Worm (Caenorhabditis elegans) whole organism, L2 larva: ENCODE data around the gene ZK381.62.

Experiments
- C34F6.9 ChIP-seq: fragments of 150-350 bp; optimal IDR thresholded peaks from 2 replicates; lab custom pipeline; 2014; ENCODE audit warnings: missing biosample characterization, missing genetic modification characterization
- F13H6.1 ChIP-seq: sonication (generic microtip); optimal IDR thresholded peaks from 2 replicates; lab custom pipeline; 2016; ENCODE audit warnings: missing genetic modification characterization, missing compliant biosample characterization
- R02D3.7 ChIP-seq: fragments of 150-350 bp; optimal IDR thresholded peaks from 2 replicates; lab custom pipeline; 2014; ENCODE audit warnings: missing biosample characterization, missing genetic modification characterization
- Y55F3AM.14 ChIP-seq: fragments of 200-800 bp; sonication (Bioruptor generic); optimal IDR thresholded peaks from 2 replicates; lab custom pipeline; 2018; ENCODE audit warnings: mild to moderate bottlenecking, missing genetic modification characterization, missing compliant biosample characterization
- ZK546.5 ChIP-seq: sonication (generic microtip); optimal IDR thresholded peaks from 2 replicates; lab custom pipeline; 2017; ENCODE audit warnings: missing biosample characterization, missing genetic modification characterization
- alr-1 ChIP-seq: fragments of 150-350 bp; optimal IDR thresholded peaks from 2 replicates; lab custom pipeline; 2014; ENCODE audit warnings: missing biosample characterization, missing genetic modification characterization
- aly-2 ChIP-seq: fragments of 150-350 bp; optimal IDR thresholded peaks from 2 replicates; lab custom pipeline; 2014; ENCODE audit warnings: missing biosample characterization, missing genetic modification characterization
- ama-1 ChIP-seq: fragments of 150-350 bp; optimal IDR thresholded peaks from 2 replicates; lab custom pipeline; 2018; ENCODE audit warnings: inconsistent platforms
- blmp-1 ChIP-seq: sonication (generic microtip); optimal IDR thresholded peaks from 2 replicates; lab custom pipeline; 2017; ENCODE audit warnings: missing genetic modification characterization, mild to moderate bottlenecking, missing compliant biosample characterization, antibody characterized with exemption, moderate library complexity; ENCODE audit not compliant: insufficient read depth
- ceh-82 ChIP-seq: fragments of 150-350 bp; optimal IDR thresholded peaks from 2 replicates; lab custom pipeline; 2014; ENCODE audit warnings: missing biosample characterization, missing genetic modification characterization
- crh-2 ChIP-seq: sonication (generic microtip); optimal IDR thresholded peaks from 2 replicates; lab custom pipeline; 2017; ENCODE audit warnings: missing biosample characterization, missing genetic modification characterization
- egl-27 ChIP-seq: sonication (generic microtip); optimal IDR thresholded peaks from 3 replicates; lab custom pipeline; 2017; ENCODE audit warnings: missing biosample characterization, missing genetic modification reagents, missing genetic modification characterization
- elt-1 ChIP-seq: fragments of 150-350 bp; optimal IDR thresholded peaks from 2 replicates; lab custom pipeline; 2014; ENCODE audit warnings: missing biosample characterization, missing genetic modification characterization
- elt-3 ChIP-seq: sonication (generic microtip); optimal IDR thresholded peaks from 2 replicates; lab custom pipeline; 2017; ENCODE audit warnings: missing biosample characterization, missing genetic modification characterization
- fos-1 ChIP-seq: fragments of 150-350 bp; optimal IDR thresholded peaks from 2 replicates; lab custom pipeline; 2014; ENCODE audit warnings: missing biosample characterization, missing genetic modification characterization
- gmeb-1 ChIP-seq: fragments of 150-350 bp; optimal IDR thresholded peaks from 2 replicates; lab custom pipeline; 2014; ENCODE audit warnings: missing biosample characterization, missing genetic modification characterization
- lin-11 ChIP-seq: fragments of 150-350 bp; sonication (generic microtip); optimal IDR thresholded peaks from 2 replicates; lab custom pipeline; 2014; ENCODE audit warnings: missing biosample characterization, missing genetic modification characterization, inconsistent platforms, mixed read lengths
- lin-39 ChIP-seq: fragments of 150-350 bp; optimal IDR thresholded peaks from 2 replicates; lab custom pipeline; 2014; ENCODE audit warnings: missing biosample characterization, missing genetic modification reagents, missing genetic modification characterization
- lsy-2 ChIP-seq, 2 experiments: fragments of 150-350 bp in 1 of 2; sonication (generic microtip) in 1 of 2; optimal IDR thresholded peaks; 2 replicates each; lab custom pipeline; 2014 to 2017; ENCODE audit warnings: missing biosample characterization in 2 of 2, missing genetic modification characterization in 2 of 2
- mab-5 ChIP-seq: fragments of 150-350 bp; optimal IDR thresholded peaks from 2 replicates; lab custom pipeline; 2014; ENCODE audit warnings: missing biosample characterization, missing genetic modification characterization
- mbf-1 ChIP-seq: sonication (generic microtip); optimal IDR thresholded peaks from 2 replicates; lab custom pipeline; 2017; ENCODE audit warnings: missing biosample characterization, missing genetic modification characterization
- mdl-1 ChIP-seq, 2 experiments: fragments of 150-350 bp in 1 of 2; sonication (generic microtip) in 1 of 2; optimal IDR thresholded peaks; 2 replicates each; lab custom pipeline; 2017; ENCODE audit warnings: missing biosample characterization in 2 of 2, missing genetic modification characterization in 2 of 2
- nhr-10 ChIP-seq: sonication (generic microtip); optimal IDR thresholded peaks from 2 replicates; lab custom pipeline; 2017; ENCODE audit warnings: missing biosample characterization, missing genetic modification characterization
- nhr-11 ChIP-seq: fragments of 150-350 bp; optimal IDR thresholded peaks from 2 replicates; lab custom pipeline; 2014; ENCODE audit warnings: missing biosample characterization, missing genetic modification characterization
- nhr-129 ChIP-seq: fragments of 150-350 bp; optimal IDR thresholded peaks from 2 replicates; lab custom pipeline; 2014; ENCODE audit warnings: missing biosample characterization, missing genetic modification characterization
- nhr-21 ChIP-seq: fragments of 150-350 bp; optimal IDR thresholded peaks from 2 replicates; lab custom pipeline; 2014; ENCODE audit warnings: missing biosample characterization, missing genetic modification characterization
- nhr-25 ChIP-seq: fragments of 150-350 bp; sonication (generic microtip); optimal IDR thresholded peaks from 3 replicates; lab custom pipeline; 2014; ENCODE audit warnings: missing biosample characterization, missing genetic modification characterization
- nhr-6 ChIP-seq: fragments of 150-350 bp; optimal IDR thresholded peaks from 2 replicates; lab custom pipeline; 2014; ENCODE audit warnings: missing biosample characterization, missing genetic modification characterization
- skn-1 ChIP-seq: sonication (generic microtip); optimal IDR thresholded peaks from 2 replicates; lab custom pipeline; 2017; ENCODE audit warnings: missing biosample characterization, missing genetic modification characterization
- sma-3 ChIP-seq: sonication (generic microtip); optimal IDR thresholded peaks from 2 replicates; lab custom pipeline; 2016; ENCODE audit warnings: missing genetic modification reagents, missing genetic modification characterization, missing compliant biosample characterization
- sma-9 ChIP-seq, 2 experiments: fragments of 150-350 bp in 1 of 2; sonication (generic microtip) in 1 of 2; optimal IDR thresholded peaks; 2 replicates each; lab custom pipeline; 2014 to 2016; ENCODE audit warnings: missing genetic modification characterization in 2 of 2, mild to moderate bottlenecking in 1 of 2, missing biosample characterization in 1 of 2, missing compliant biosample characterization in 1 of 2, missing genetic modification reagents in 1 of 2, moderate library complexity in 1 of 2
- unc-55 ChIP-seq: fragments of 150-350 bp; sonication (generic microtip); optimal IDR thresholded peaks from 3 replicates; lab custom pipeline; 2014; ENCODE audit warnings: missing biosample characterization, missing genetic modification reagents, missing genetic modification characterization
- zag-1 ChIP-seq: fragments of 150-350 bp; optimal IDR thresholded peaks from 2 replicates; lab custom pipeline; 2014; ENCODE audit warnings: missing biosample characterization, missing genetic modification characterization
- ztf-1 ChIP-seq: fragments of 200-800 bp; sonication (Bioruptor generic); conservative IDR thresholded peaks from 2 replicates; pipeline ENCODE4 v1.3.6; 2022; ENCODE audit warnings: missing genetic modification characterization, missing compliant biosample characterization
- ztf-11 ChIP-seq: sonication (generic microtip); optimal IDR thresholded peaks from 2 replicates; lab custom pipeline; 2017; ENCODE audit warnings: missing biosample characterization, missing genetic modification characterization
- ztf-4 ChIP-seq: fragments of 150-350 bp; optimal IDR thresholded peaks from 2 replicates; lab custom pipeline; 2014; ENCODE audit warnings: missing biosample characterization, missing genetic modification characterization

The ZK381.62 gene

ce11 chrIV:6957341-6957740, 13.8 kb downstream of the ZK381.62 start, which contains the start of gene jnk-1:
Gene jnk-1 (plus strand): TSS chrIV:6957641.
- TF ChIP-seq nhr-21 (tag; lab: Kevin White, UChicago) = no peak
- TF ChIP-seq ama-1 = no peak
- no peak for TF ChIP-seq mab-5 (tag; lab: Kevin White, UChicago)
- TF ChIP-seq nhr-11 (tag; lab: Kevin White, UChicago) = no peak
- TF ChIP-seq C34F6.9 = no peak
- no peak for TF ChIP-seq lsy-2 (tag; optimal IDR thresholded peaks at IDR 0.05; lab: Kevin White, UChicago)
- TF ChIP-seq ztf-1 (GFP tag; lab: Robert Waterston, UW) = no peak
- TF ChIP-seq F13H6.1 = no peak
- TF ChIP-seq crh-2 = no peak
- no peak for TF ChIP-seq ZK546.5 (tag; lab: Kevin White, UChicago)
- TF ChIP-seq, all 48 proteins: peak for 0

ce11 chrIV:6956668-6957067, 14.4 kb downstream of the ZK381.62 start:
- no peak for TF ChIP-seq fos-1
- peak; percentile 9 for TF ChIP-seq nhr-129 (tag; lab: Kevin White, UChicago)
- TF ChIP-seq ztf-11 (tag; lab: Kevin White, UChicago) = no peak
- no peak for TF ChIP-seq alr-1 (tag; lab: Kevin White, UChicago)
- TF ChIP-seq lin-11 = no peak
- no peak for TF ChIP-seq mbf-1 (tag; lab: Kevin White, UChicago)
- peak; percentile 63 for TF ChIP-seq C34F6.9
- TF ChIP-seq nhr-25 = no peak
- TF ChIP-seq lsy-2 (tag; optimal IDR thresholded peaks at IDR 0.05; lab: Kevin White, UChicago) = peak in 1 of 2 experiments; percentile 52
- no peak for TF ChIP-seq blmp-1 (tag; lab: Kevin White, UChicago)
- no peak for TF ChIP-seq elt-3 (tag; lab: Kevin White, UChicago)
- peak; percentile 7 for TF ChIP-seq crh-2
- peak; percentile 27 for TF ChIP-seq zag-1 (tag; lab: Kevin White, UChicago)
- peak; percentile 28 for TF ChIP-seq sma-9 (GFP tag; optimal IDR thresholded peaks at IDR 0.05; lab: Kevin White, UChicago)
- TF ChIP-seq sma-9 (tag; optimal IDR thresholded peaks at IDR 0.05; lab: Kevin White, UChicago) = no peak
- peak in 1 of 2 experiments; percentile 50 for TF ChIP-seq mdl-1 (tag; optimal IDR thresholded peaks at IDR 0.05; lab: Kevin White, UChicago)

ce11 chrIV:6954682-6955081, 16.4 kb downstream of the ZK381.62 start:
- TF ChIP-seq F13H6.1 = peak; percentile 15
- peak; percentile 45 for TF ChIP-seq sma-9 (GFP tag; optimal IDR thresholded peaks at IDR 0.05; lab: Kevin White, UChicago)
- no peak for TF ChIP-seq sma-9 (tag; optimal IDR thresholded peaks at IDR 0.05; lab: Kevin White, UChicago)
- TF ChIP-seq unc-55 (GFP tag; lab: Kevin White, UChicago) = peak; percentile 88
- peak; percentile 27 for TF ChIP-seq C34F6.9
- peak in 1 of 2 experiments; percentile 37 for TF ChIP-seq lsy-2 (tag; optimal IDR thresholded peaks at IDR 0.05; lab: Kevin White, UChicago)
- TF ChIP-seq elt-1 (tag; lab: Kevin White, UChicago) = no peak
- TF ChIP-seq nhr-25 = no peak
- TF ChIP-seq nhr-11 (tag; lab: Kevin White, UChicago) = no peak
- TF ChIP-seq nhr-21 (tag; lab: Kevin White, UChicago) = no peak

- TF ChIP-seq nhr-6 (no peak), alr-1 (tag; lab: Kevin White, UChicago) (no peak)
These were observed 19.9 kb downstream of the ZK381.62 start for ce11 chrIV:6951259-6951658.

ce11 chrIV:6946832-6947231, 24.3 kb downstream of the ZK381.62 start:
- TF ChIP-seq R02D3.7 (tag; lab: Kevin White, UChicago) = no peak
- TF ChIP-seq gmeb-1 (tag; lab: Kevin White, UChicago) = no peak
- no peak for TF ChIP-seq ZK546.5 (tag; lab: Kevin White, UChicago)
- TF ChIP-seq ztf-4 (tag; lab: Kevin White, UChicago) = no peak
- TF ChIP-seq egl-27 (tag; lab: Kevin White, UChicago) = no peak
- TF ChIP-seq zag-1 (tag; lab: Kevin White, UChicago) = no peak
- no peak for TF ChIP-seq elt-1 (tag; lab: Kevin White, UChicago)
- peak; percentile 48 for TF ChIP-seq F13H6.1
- TF ChIP-seq skn-1 (tag; lab: Kevin White, UChicago) = no peak
- TF ChIP-seq sma-9 (GFP tag; optimal IDR thresholded peaks at IDR 0.05; lab: Kevin White, UChicago) = peak; percentile 18
- no peak for TF ChIP-seq sma-9 (tag; optimal IDR thresholded peaks at IDR 0.05; lab: Kevin White, UChicago)
- TF ChIP-seq nhr-11 (tag; lab: Kevin White, UChicago) = no peak
- no peak for TF ChIP-seq aly-2 (tag; lab: Kevin White, UChicago)
- TF ChIP-seq ztf-11 (tag; lab: Kevin White, UChicago) = no peak
- no peak for TF ChIP-seq ceh-82 (tag; lab: Kevin White, UChicago)
- no peak for TF ChIP-seq Y55F3AM.14 (GFP tag; lab: Kevin White, UChicago)
- no peak for TF ChIP-seq nhr-6
- TF ChIP-seq lsy-2 (tag; optimal IDR thresholded peaks at IDR 0.05; lab: Kevin White, UChicago) = peak in 1 of 2 experiments; percentile 21
- no peak for TF ChIP-seq blmp-1 (tag; lab: Kevin White, UChicago)
- no peak for TF ChIP-seq nhr-10 (tag; lab: Kevin White, UChicago)
- TF ChIP-seq nhr-129 (tag; lab: Kevin White, UChicago) = no peak
- TF ChIP-seq ama-1 = no peak
- TF ChIP-seq lin-11 = no peak
- no peak for TF ChIP-seq lin-39 (tag; lab: Kevin White, UChicago)
- no peak for TF ChIP-seq fos-1
- no peak for TF ChIP-seq sma-3
